Worm (Caenorhabditis elegans) whole organism, L1 larva: Measurements from ENCODE around the gene R11G1.1.

Experiments
- C16A3.4 ChIP-seq: fragments of 150-350 bp; optimal IDR thresholded peaks from 2 replicates; lab custom pipeline; 2014; ENCODE audit warnings: missing biosample characterization, missing genetic modification characterization
- C34B4.2 ChIP-seq: sonication (generic microtip); optimal IDR thresholded peaks from 2 replicates; lab custom pipeline; 2017; ENCODE audit warnings: mild to moderate bottlenecking, missing genetic modification characterization, missing compliant biosample characterization
- F16B12.6 ChIP-seq: fragments of 150-350 bp; optimal IDR thresholded peaks from 2 replicates; lab custom pipeline; 2014; ENCODE audit warnings: missing biosample characterization, missing genetic modification characterization
- Y116A8C.19 ChIP-seq: sonication (generic microtip); optimal IDR thresholded peaks from 2 replicates; lab custom pipeline; 2016; ENCODE audit warnings: missing compliant biosample characterization, missing genetic modification characterization, borderline replicate concordance
- ama-1 ChIP-seq: fragments of 150-350 bp; optimal IDR thresholded peaks from 2 replicates; lab custom pipeline; 2014
- ceh-63 ChIP-seq: fragments of 200-800 bp; sonication (Bioruptor generic); optimal IDR thresholded peaks from 2 replicates; lab custom pipeline; 2018; ENCODE audit warnings: mild to moderate bottlenecking, missing genetic modification characterization, missing compliant biosample characterization
- ceh-88 ChIP-seq: fragments of 200-800 bp; sonication (Bioruptor generic); IDR thresholded peaks from 2 replicates; pipeline ENCODE4 v1.3.6; 2022; ENCODE audit warnings: missing genetic modification characterization, missing compliant biosample characterization
- ces-1 ChIP-seq: fragments of 150-350 bp; optimal IDR thresholded peaks from 2 replicates; lab custom pipeline; 2014; ENCODE audit warnings: missing biosample characterization, missing genetic modification reagents, missing genetic modification characterization
- dpl-1 ChIP-seq, 3 experiments: fragments of 150-350 bp in 2 of 3; sonication (generic microtip) in 1 of 3; optimal IDR thresholded peaks; 2 replicates each; lab custom pipeline; 2014 to 2017; ENCODE audit warnings: missing biosample characterization in 3 of 3, missing genetic modification characterization in 3 of 3, missing genetic modification reagents in 3 of 3
- dsc-1 ChIP-seq: sonication (generic microtip); optimal IDR thresholded peaks from 2 replicates; lab custom pipeline; 2016; ENCODE audit warnings: mild to moderate bottlenecking, missing genetic modification characterization, missing compliant biosample characterization
- egl-13 ChIP-seq: sonication (generic microtip); optimal IDR thresholded peaks from 2 replicates; lab custom pipeline; 2016; ENCODE audit warnings: missing genotype, missing genetic modification reagents, missing genetic modification characterization, missing compliant biosample characterization
- elt-2 ChIP-seq: sonication (generic microtip); optimal IDR thresholded peaks from 2 replicates; lab custom pipeline; 2016; ENCODE audit warnings: missing genetic modification characterization, mild to moderate bottlenecking, inconsistent platforms, missing compliant biosample characterization, missing genetic modification reagents
- ets-5 ChIP-seq: fragments of 200-800 bp; sonication (Bioruptor generic); IDR thresholded peaks from 2 replicates; pipeline ENCODE4 v1.3.6; 2022; ENCODE audit warnings: missing genetic modification characterization, missing compliant biosample characterization
- fkh-10 ChIP-seq: sonication (generic microtip); optimal IDR thresholded peaks from 2 replicates; lab custom pipeline; 2017; ENCODE audit warnings: missing biosample characterization, missing genetic modification reagents, missing genetic modification characterization
- fkh-8 ChIP-seq: sonication (generic microtip); optimal IDR thresholded peaks from 2 replicates; lab custom pipeline; 2016; ENCODE audit warnings: mild to moderate bottlenecking, missing genetic modification characterization, missing compliant biosample characterization
- isw-1 ChIP-seq: fragments of 200-800 bp; sonication (Bioruptor generic); IDR thresholded peaks from 2 replicates; pipeline ENCODE4 v1.3.6; 2022; ENCODE audit warnings: missing genetic modification characterization, missing compliant biosample characterization
- lin-13 ChIP-seq: fragments of 150-350 bp; optimal IDR thresholded peaks from 2 replicates; lab custom pipeline; 2014; ENCODE audit warnings: missing biosample characterization, missing genetic modification reagents, missing genetic modification characterization
- lin-14 ChIP-seq: fragments of 200-800 bp; sonication (Bioruptor generic); optimal IDR thresholded peaks from 2 replicates; lab custom pipeline; 2018; ENCODE audit warnings: mild to moderate bottlenecking, missing genetic modification characterization, moderate library complexity, missing compliant biosample characterization
- lin-15B ChIP-seq: fragments of 150-350 bp; sonication (generic microtip); optimal IDR thresholded peaks from 3 replicates; lab custom pipeline; 2014; ENCODE audit warnings: missing biosample characterization, missing genetic modification characterization
- lsy-2 ChIP-seq, 2 experiments: fragments of 150-350 bp; optimal IDR thresholded peaks; 2 replicates each; lab custom pipeline; 2014; ENCODE audit warnings: missing biosample characterization in 2 of 2, missing genetic modification characterization in 2 of 2
- mab-9 ChIP-seq: fragments of 200-800 bp; sonication (Bioruptor generic); IDR thresholded peaks from 2 replicates; pipeline ENCODE4 v1.3.6; 2022; ENCODE audit warnings: missing genetic modification reagents, missing genetic modification characterization, missing compliant biosample characterization
- mdl-1 ChIP-seq, 2 experiments: fragments of 150-350 bp; optimal IDR thresholded peaks; 2 replicates each; lab custom pipeline; 2014 to 2017; ENCODE audit warnings: missing biosample characterization in 2 of 2, missing genetic modification characterization in 2 of 2, inconsistent platforms in 1 of 2
- mep-1 ChIP-seq: fragments of 150-350 bp; optimal IDR thresholded peaks from 2 replicates; lab custom pipeline; 2014; ENCODE audit warnings: missing biosample characterization, missing genetic modification characterization
- nhr-12 ChIP-seq: sonication (generic microtip); optimal IDR thresholded peaks from 2 replicates; lab custom pipeline; 2017; ENCODE audit warnings: missing biosample characterization, missing genetic modification characterization
- nhr-20 ChIP-seq: sonication (generic microtip); optimal IDR thresholded peaks from 2 replicates; lab custom pipeline; 2016; ENCODE audit warnings: mild to moderate bottlenecking, missing genetic modification characterization, missing compliant biosample characterization
- nhr-28 ChIP-seq: fragments of 150-350 bp; optimal IDR thresholded peaks from 2 replicates; lab custom pipeline; 2014; ENCODE audit warnings: missing biosample characterization, missing genetic modification characterization
- nhr-47 ChIP-seq: sonication (generic microtip); optimal IDR thresholded peaks from 2 replicates; lab custom pipeline; 2016; ENCODE audit warnings: mild to moderate bottlenecking, missing genetic modification characterization, moderate library complexity, missing compliant biosample characterization
- nhr-71 ChIP-seq: sonication (generic microtip); optimal IDR thresholded peaks from 2 replicates; lab custom pipeline; 2016; ENCODE audit warnings: mild to moderate bottlenecking, missing genetic modification characterization, moderate library complexity, missing compliant biosample characterization
- nhr-77 ChIP-seq: fragments of 150-350 bp; optimal IDR thresholded peaks from 2 replicates; lab custom pipeline; 2014; ENCODE audit warnings: missing biosample characterization, missing genetic modification characterization
- nhr-84 ChIP-seq: sonication (generic microtip); optimal IDR thresholded peaks from 2 replicates; lab custom pipeline; 2017; ENCODE audit warnings: missing biosample characterization, missing genetic modification characterization
- nhr-85 ChIP-seq: sonication (generic microtip); peaks from one replicate; lab custom pipeline; 2016; ENCODE audit warnings: missing genetic modification characterization, inconsistent platforms, missing compliant biosample characterization
- nhr-90 ChIP-seq: sonication (generic microtip); optimal IDR thresholded peaks from 2 replicates; lab custom pipeline; 2016; ENCODE audit warnings: mild to moderate bottlenecking, missing genetic modification characterization, missing compliant biosample characterization; ENCODE audit not compliant: poor library complexity
- pag-3 ChIP-seq: sonication (generic microtip); optimal IDR thresholded peaks from 2 replicates; lab custom pipeline; 2017; ENCODE audit warnings: missing genetic modification characterization, mild to moderate bottlenecking, missing compliant biosample characterization, antibody characterized with exemption, borderline replicate concordance; ENCODE audit not compliant: insufficient read depth
- pax-3 ChIP-seq: fragments of 200-800 bp; sonication (Bioruptor generic); optimal IDR thresholded peaks from 2 replicates; lab custom pipeline; 2018; ENCODE audit warnings: mild to moderate bottlenecking, missing genetic modification characterization, moderate library complexity, missing compliant biosample characterization
- rnt-1 ChIP-seq: sonication (generic microtip); optimal IDR thresholded peaks from 2 replicates; lab custom pipeline; 2016; ENCODE audit warnings: mild to moderate bottlenecking, missing genetic modification characterization, moderate library complexity, missing compliant biosample characterization
- skn-1 ChIP-seq: fragments of 150-350 bp; optimal IDR thresholded peaks from 2 replicates; lab custom pipeline; 2014; ENCODE audit warnings: missing biosample characterization, missing genetic modification characterization
- snpc-4 ChIP-seq: fragments of 150-350 bp; optimal IDR thresholded peaks from 2 replicates; lab custom pipeline; 2014; ENCODE audit warnings: missing biosample characterization, missing genetic modification characterization
- snu-23 ChIP-seq: sonication (generic microtip); optimal IDR thresholded peaks from 2 replicates; lab custom pipeline; 2016; ENCODE audit warnings: missing genetic modification characterization, missing compliant biosample characterization
- sox-4 ChIP-seq: sonication (generic microtip); optimal IDR thresholded peaks from 2 replicates; lab custom pipeline; 2016; ENCODE audit warnings: missing genetic modification characterization, missing compliant biosample characterization
- sptf-1 ChIP-seq: fragments of 150-350 bp; optimal IDR thresholded peaks from 2 replicates; lab custom pipeline; 2014; ENCODE audit warnings: missing biosample characterization, missing genetic modification characterization
- sup-37 ChIP-seq: fragments of 200-800 bp; sonication (Bioruptor generic); optimal IDR thresholded peaks from 2 replicates; lab custom pipeline; 2018; ENCODE audit warnings: mild to moderate bottlenecking, missing genetic modification characterization, missing compliant biosample characterization
- swsn-7 ChIP-seq: sonication (generic microtip); optimal IDR thresholded peaks from 2 replicates; lab custom pipeline; 2016; ENCODE audit warnings: missing genetic modification characterization, missing compliant biosample characterization
- tbx-2 ChIP-seq: sonication (generic microtip); optimal IDR thresholded peaks from 2 replicates; lab custom pipeline; 2016; ENCODE audit warnings: missing genetic modification characterization, missing compliant biosample characterization
- unc-30 ChIP-seq: sonication (generic microtip); optimal IDR thresholded peaks from 2 replicates; lab custom pipeline; 2017; ENCODE audit warnings: missing biosample characterization, missing genetic modification characterization
- unc-86 ChIP-seq: sonication (generic microtip); optimal IDR thresholded peaks from 2 replicates; lab custom pipeline; 2016; ENCODE audit warnings: missing genetic modification characterization, missing compliant biosample characterization
- xbp-1 ChIP-seq: sonication (generic microtip); optimal IDR thresholded peaks from 2 replicates; lab custom pipeline; 2016; ENCODE audit warnings: missing genetic modification characterization, missing compliant biosample characterization
- zag-1 ChIP-seq: fragments of 150-350 bp; optimal IDR thresholded peaks from 2 replicates; lab custom pipeline; 2014; ENCODE audit warnings: missing biosample characterization, missing genetic modification characterization
- zip-4 ChIP-seq: fragments of 200-800 bp; sonication (Bioruptor generic); optimal IDR thresholded peaks from 2 replicates; lab custom pipeline; 2018; ENCODE audit warnings: mild to moderate bottlenecking, missing genetic modification characterization, moderate library complexity, missing compliant biosample characterization
- ztf-4 ChIP-seq: fragments of 150-350 bp; optimal IDR thresholded peaks from 2 replicates; lab custom pipeline; 2014; ENCODE audit warnings: missing biosample characterization, missing genetic modification characterization

The R11G1.1 gene

DNA sequence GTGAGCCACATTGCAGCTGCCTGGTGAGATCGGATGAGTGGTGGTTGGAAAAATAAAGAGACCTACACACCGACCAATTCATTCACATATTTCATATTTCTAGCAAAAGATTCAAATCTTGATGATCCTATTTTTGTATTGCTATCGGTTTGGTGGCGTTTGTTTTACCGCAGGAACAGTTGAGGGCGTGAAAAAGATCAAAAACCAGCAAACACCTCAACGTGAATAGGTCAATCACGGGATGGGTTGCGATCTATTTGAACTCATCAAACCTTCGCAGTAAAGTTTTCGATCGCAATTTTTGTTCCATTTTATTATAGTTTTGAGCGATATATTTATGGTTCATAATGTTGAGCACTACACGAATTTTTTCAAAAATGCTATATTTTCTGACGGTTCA, 42.6 kb downstream of the R11G1.1 start:
- TF ChIP-seq unc-86 (tag; lab: Kevin White, UChicago): no peak
- TF ChIP-seq sox-4 (tag; lab: Kevin White, UChicago): no peak
- no peak for TF ChIP-seq mab-9 (GFP tag; lab: Robert Waterston, UW)
- no peak for TF ChIP-seq mep-1
- TF ChIP-seq fkh-8 (tag; lab: Kevin White, UChicago): no peak
- no peak for TF ChIP-seq nhr-85 (tag; lab: Kevin White, UChicago)
- no peak for TF ChIP-seq C34B4.2
- TF ChIP-seq sup-37: no peak
- TF ChIP-seq xbp-1: no peak
- no peak for TF ChIP-seq nhr-28 (tag; lab: Kevin White, UChicago)
- no peak for TF ChIP-seq ceh-63 (GFP tag; lab: Kevin White, UChicago)
- TF ChIP-seq elt-2 (tag; lab: Kevin White, UChicago): no peak
- no peak for TF ChIP-seq dpl-1 (GFP tag; optimal IDR thresholded peaks at IDR 0.05; lab: Kevin White, UChicago)
- no peak for TF ChIP-seq C16A3.4
- no peak for TF ChIP-seq isw-1 (GFP tag; lab: Robert Waterston, UW)
- TF ChIP-seq zag-1 (tag; lab: Kevin White, UChicago): no peak
- TF ChIP-seq lsy-2 (tag; optimal IDR thresholded peaks at IDR 0.05; lab: Kevin White, UChicago): no peak
- TF ChIP-seq unc-30 (tag; lab: Kevin White, UChicago): no peak

ce11 chrX:3705319-3705718, 46.0 kb downstream of the R11G1.1 start:
- TF ChIP-seq snpc-4 (tag; lab: Kevin White, UChicago) (no peak), fkh-8 (tag; lab: Kevin White, UChicago) (peak; percentile 43), nhr-71 (peak; percentile 39), lin-15B (tag; lab: Kevin White, UChicago) (no peak), lin-14 (GFP tag; lab: Kevin White, UChicago) (peak; percentile 47), rnt-1 (tag; lab: Kevin White, UChicago) (peak; percentile 1), pag-3 (tag; lab: Kevin White, UChicago) (no peak), nhr-90 (tag; lab: Kevin White, UChicago) (no peak), unc-86 (tag; lab: Kevin White, UChicago) (peak; percentile 24), ets-5 (no peak), elt-2 (tag; lab: Kevin White, UChicago) (no peak), C34B4.2 (no peak), F16B12.6 (no peak), sptf-1 (tag; lab: Kevin White, UChicago) (no peak)
- TF ChIP-seq, all 84 proteins: peak for 5

DNA sequence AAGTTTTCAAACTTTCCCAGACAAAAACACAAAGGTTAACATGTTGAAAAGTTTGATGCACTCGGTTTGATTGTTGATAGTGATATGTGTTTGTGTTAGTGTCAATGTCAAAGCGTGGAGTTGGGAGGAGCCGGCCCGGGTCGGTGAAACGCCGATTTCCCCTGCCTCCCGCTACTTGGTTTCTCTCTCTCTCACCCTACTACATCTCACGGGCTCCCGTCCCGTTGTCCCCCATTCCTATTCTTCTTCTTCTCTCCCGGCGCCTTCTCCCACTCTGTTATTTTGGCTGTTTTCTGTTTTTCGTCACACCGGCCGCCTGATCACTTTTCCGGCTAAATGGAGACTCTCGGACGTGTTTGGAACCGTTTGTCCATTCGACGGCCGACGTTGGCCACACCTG, 47.0 kb downstream of the R11G1.1 start:
- TF ChIP-seq nhr-71 (peak; percentile 61), rnt-1 (tag; lab: Kevin White, UChicago) (peak; percentile 68), sup-37 (no peak), dsc-1 (tag; lab: Kevin White, UChicago) (peak; percentile 31), fkh-10 (GFP tag; lab: Kevin White, UChicago) (no peak), ztf-4 (tag; lab: Kevin White, UChicago) (no peak), nhr-20 (tag; lab: Kevin White, UChicago) (no peak), snu-23 (GFP tag; lab: Kevin White, UChicago) (peak; percentile 17), lin-14 (GFP tag; lab: Kevin White, UChicago) (peak; percentile 37)

- TF ChIP-seq egl-13: no peak
- TF ChIP-seq rnt-1 (tag; lab: Kevin White, UChicago): peak; percentile 32
- no peak for TF ChIP-seq Y116A8C.19 (tag; lab: Kevin White, UChicago)
- TF ChIP-seq pax-3 (tag; lab: Kevin White, UChicago): no peak
- no peak for TF ChIP-seq nhr-12
- TF ChIP-seq ceh-88 (GFP tag; lab: Robert Waterston, UW): no peak
- no peak for TF ChIP-seq C34B4.2
- TF ChIP-seq dpl-1 (GFP tag; optimal IDR thresholded peaks at IDR 0.05; lab: Kevin White, UChicago): no peak
- no peak for TF ChIP-seq nhr-77 (tag; lab: Kevin White, UChicago)
- TF ChIP-seq zip-4 (GFP tag; lab: Kevin White, UChicago): no peak
- TF ChIP-seq lin-14 (GFP tag; lab: Kevin White, UChicago): peak; percentile 33
- TF ChIP-seq ces-1 (GFP tag; lab: Kevin White, UChicago): no peak
- TF ChIP-seq nhr-47 (tag; lab: Kevin White, UChicago): no peak
- TF ChIP-seq nhr-84 (tag; lab: Kevin White, UChicago): no peak
- TF ChIP-seq tbx-2 (tag; lab: Kevin White, UChicago): no peak
- TF ChIP-seq mdl-1 (tag; optimal IDR thresholded peaks at IDR 0.05; lab: Kevin White, UChicago): no peak
- no peak for TF ChIP-seq swsn-7 (tag; lab: Kevin White, UChicago)
- no peak for TF ChIP-seq ama-1 (lab: Kevin White, UChicago)
- no peak for TF ChIP-seq nhr-20 (tag; lab: Kevin White, UChicago)
- TF ChIP-seq skn-1 (tag; lab: Kevin White, UChicago): no peak
- TF ChIP-seq lin-13 (GFP tag; lab: Kevin White, UChicago): no peak
These were observed 50.5 kb downstream of the R11G1.1 start for ce11 chrX:3709747-3710146.
